Worm (Caenorhabditis elegans) whole organism, late embryonic: Measurements from ENCODE around the gene Y54G9A.5.

Experiments
- ahr-1 ChIP-seq: sonication (generic microtip); optimal IDR thresholded peaks from 2 replicates; lab custom pipeline; 2016; ENCODE audit warnings: missing genetic modification characterization, missing compliant biosample characterization
- ama-1 ChIP-seq: fragments of 150-350 bp; optimal IDR thresholded peaks from 2 replicates; lab custom pipeline; 2014
- ceh-14 ChIP-seq: sonication (generic microtip); optimal IDR thresholded peaks from 2 replicates; lab custom pipeline; 2016; ENCODE audit warnings: missing genotype, missing genetic modification characterization, missing compliant biosample characterization
- ceh-18 ChIP-seq: sonication (generic microtip); optimal IDR thresholded peaks from 2 replicates; lab custom pipeline; 2016; ENCODE audit warnings: missing genetic modification characterization, missing compliant biosample characterization
- ceh-19 ChIP-seq: fragments of 200-800 bp; sonication (Bioruptor generic); optimal IDR thresholded peaks from 2 replicates; lab custom pipeline; 2018; ENCODE audit warnings: mild to moderate bottlenecking, missing genetic modification characterization, missing compliant biosample characterization
- ceh-2 ChIP-seq: sonication (generic microtip); optimal IDR thresholded peaks from 2 replicates; lab custom pipeline; 2016; ENCODE audit warnings: missing genotype, missing genetic modification characterization, missing compliant biosample characterization
- ceh-22 ChIP-seq: sonication (generic microtip); optimal IDR thresholded peaks from 2 replicates; lab custom pipeline; 2017; ENCODE audit warnings: missing biosample characterization, missing genetic modification characterization
- ceh-31 ChIP-seq: sonication (generic microtip); optimal IDR thresholded peaks from 2 replicates; lab custom pipeline; 2016; ENCODE audit warnings: missing genetic modification characterization, missing compliant biosample characterization
- ceh-48 ChIP-seq: sonication (generic microtip); optimal IDR thresholded peaks from 2 replicates; lab custom pipeline; 2016; ENCODE audit warnings: missing genetic modification characterization, inconsistent platforms, missing compliant biosample characterization
- ceh-9 ChIP-seq: sonication (generic microtip); optimal IDR thresholded peaks from 2 replicates; lab custom pipeline; 2016; ENCODE audit warnings: mild to moderate bottlenecking, missing genetic modification characterization, inconsistent platforms, missing compliant biosample characterization
- elt-2 ChIP-seq: sonication (generic microtip); optimal IDR thresholded peaks from 2 replicates; lab custom pipeline; 2016; ENCODE audit warnings: missing genetic modification reagents, missing genetic modification characterization, missing compliant biosample characterization
- elt-4 ChIP-seq: sonication (generic microtip); optimal IDR thresholded peaks from 2 replicates; lab custom pipeline; 2016; ENCODE audit warnings: missing genetic modification characterization, missing compliant biosample characterization
- eyg-1 ChIP-seq: sonication (generic microtip); optimal IDR thresholded peaks from 2 replicates; lab custom pipeline; 2016; ENCODE audit warnings: missing genotype, missing genetic modification characterization, missing compliant biosample characterization
- fax-1 ChIP-seq: sonication (generic microtip); optimal IDR thresholded peaks from 2 replicates; lab custom pipeline; 2016; ENCODE audit warnings: missing genotype, missing genetic modification characterization, missing compliant biosample characterization
- fkh-10 ChIP-seq: fragments of 150-350 bp; optimal IDR thresholded peaks from 2 replicates; lab custom pipeline; 2014; ENCODE audit warnings: missing biosample characterization, missing genetic modification reagents, missing genetic modification characterization
- hlh-13 ChIP-seq: fragments of 200-800 bp; sonication (Bioruptor generic); optimal IDR thresholded peaks from 2 replicates; lab custom pipeline; 2018; ENCODE audit warnings: mild to moderate bottlenecking, missing genetic modification characterization, missing compliant biosample characterization
- hlh-30 ChIP-seq: sonication (generic microtip); optimal IDR thresholded peaks from 2 replicates; lab custom pipeline; 2017; ENCODE audit warnings: antibody characterized with exemption, missing genetic modification characterization, missing compliant biosample characterization; ENCODE audit not compliant: insufficient read depth
- hlh-6 ChIP-seq: sonication (generic microtip); optimal IDR thresholded peaks from 2 replicates; lab custom pipeline; 2016; ENCODE audit warnings: missing genotype, missing genetic modification characterization, missing compliant biosample characterization
- hlh-8 ChIP-seq: sonication (generic microtip); optimal IDR thresholded peaks from 2 replicates; lab custom pipeline; 2016; ENCODE audit warnings: missing genotype, missing genetic modification characterization, missing compliant biosample characterization
- nhr-11 ChIP-seq: fragments of 150-350 bp; optimal IDR thresholded peaks from 2 replicates; lab custom pipeline; 2014; ENCODE audit warnings: missing biosample characterization, missing genetic modification characterization
- nhr-232 ChIP-seq: sonication (generic microtip); optimal IDR thresholded peaks from 2 replicates; lab custom pipeline; 2016; ENCODE audit warnings: missing genetic modification characterization, missing compliant biosample characterization
- odd-2 ChIP-seq: sonication (generic microtip); optimal IDR thresholded peaks from 2 replicates; lab custom pipeline; 2017; ENCODE audit warnings: antibody characterized with exemption, mild to moderate bottlenecking, missing genetic modification characterization, missing compliant biosample characterization
- pat-9 ChIP-seq: fragments of 200-800 bp; sonication (Bioruptor generic); optimal IDR thresholded peaks from 2 replicates; lab custom pipeline; 2018; ENCODE audit warnings: mild to moderate bottlenecking, missing genetic modification characterization, moderate library complexity, missing compliant biosample characterization
- pax-1 ChIP-seq: fragments of 150-350 bp; optimal IDR thresholded peaks from 2 replicates; lab custom pipeline; 2014; ENCODE audit warnings: missing biosample characterization, missing genetic modification characterization
- pha-2 ChIP-seq: sonication (generic microtip); optimal IDR thresholded peaks from 2 replicates; lab custom pipeline; 2017; ENCODE audit warnings: mild to moderate bottlenecking, missing genetic modification characterization, missing compliant biosample characterization
- pha-4 ChIP-seq: fragments of 150-350 bp; optimal IDR thresholded peaks from 2 replicates; lab custom pipeline; 2018; ENCODE audit warnings: missing biosample characterization, missing genetic modification reagents, missing genetic modification characterization
- pqm-1 ChIP-seq: sonication (generic microtip); optimal IDR thresholded peaks from 2 replicates; lab custom pipeline; 2016; ENCODE audit warnings: missing genetic modification characterization, missing compliant biosample characterization
- sox-2 ChIP-seq: fragments of 200-800 bp; sonication (Bioruptor generic); IDR thresholded peaks from 2 replicates; pipeline ENCODE4 v1.3.6; 2022; ENCODE audit warnings: missing genetic modification reagents, missing genetic modification characterization, missing compliant biosample characterization
- syd-9 ChIP-seq: sonication (generic microtip); optimal IDR thresholded peaks from 2 replicates; lab custom pipeline; 2016; ENCODE audit warnings: mild to moderate bottlenecking, missing genetic modification characterization, moderate library complexity, missing compliant biosample characterization
- ttx-3 ChIP-seq: sonication (generic microtip); optimal IDR thresholded peaks from 2 replicates; lab custom pipeline; 2016; ENCODE audit warnings: missing genetic modification reagents, missing genetic modification characterization, missing compliant biosample characterization
- unc-3 ChIP-seq, 2 experiments: fragments of 200-800 bp in 1 of 2; sonication (Bioruptor generic) in 1 of 2; sonication (generic microtip) in 1 of 2; conservative IDR thresholded peaks in 1 of 2; optimal IDR thresholded peaks in 1 of 2; 2 replicates each; pipeline versions ENCODE4 v1.3.6 to Lab custom; 2016 to 2022; ENCODE audit warnings: missing compliant biosample characterization in 2 of 2, missing genetic modification characterization in 2 of 2, missing genetic modification reagents in 1 of 2
- unc-42 ChIP-seq: sonication (generic microtip); optimal IDR thresholded peaks from 2 replicates; lab custom pipeline; 2016; ENCODE audit warnings: missing genotype, missing genetic modification characterization, missing compliant biosample characterization
- unc-55 ChIP-seq: sonication (generic microtip); optimal IDR thresholded peaks from 2 replicates; lab custom pipeline; 2017; ENCODE audit warnings: missing biosample characterization, missing genetic modification reagents, missing genetic modification characterization
- zip-5 ChIP-seq: sonication (generic microtip); optimal IDR thresholded peaks from 2 replicates; lab custom pipeline; 2016; ENCODE audit warnings: missing genetic modification characterization, missing compliant biosample characterization

Y54G9A.5 gene

DNA sequence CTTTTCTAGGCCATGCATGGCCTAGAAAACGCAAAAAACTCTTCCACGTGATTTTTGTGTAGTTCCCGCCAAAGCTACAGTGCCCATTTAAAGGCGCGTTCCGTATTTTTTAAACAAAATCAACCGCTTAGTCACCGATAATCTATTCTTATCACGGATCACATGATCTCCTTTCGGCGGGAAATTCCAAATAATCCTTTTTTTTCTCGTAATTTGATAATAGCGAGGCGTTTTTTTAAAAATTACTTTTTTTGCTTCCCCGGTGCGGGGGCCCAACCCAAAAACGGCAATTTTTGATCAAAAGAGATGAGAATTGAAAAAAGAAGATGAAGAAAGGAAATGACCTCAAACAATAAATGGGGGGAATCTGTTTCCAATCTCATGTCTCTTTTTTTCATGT is 28.2 kb downstream of the Y54G9A.5 start:
- no peak for TF ChIP-seq pat-9
- TF ChIP-seq unc-3 (GFP tag; conservative IDR thresholded peaks at IDR 0.05; lab: Robert Waterston, UW), result no peak
- no peak for TF ChIP-seq unc-3 (tag; optimal IDR thresholded peaks at IDR 0.05; lab: Kevin White, UChicago)
- TF ChIP-seq pha-2 (tag; lab: Kevin White, UChicago), result no peak
- no peak for TF ChIP-seq eyg-1 (tag; lab: Kevin White, UChicago)
- TF ChIP-seq zip-5 (tag; lab: Kevin White, UChicago), result no peak
- TF ChIP-seq hlh-30 (tag; lab: Kevin White, UChicago), result no peak
- no peak for TF ChIP-seq fkh-10
- no peak for TF ChIP-seq ahr-1 (tag; lab: Kevin White, UChicago)

DNA sequence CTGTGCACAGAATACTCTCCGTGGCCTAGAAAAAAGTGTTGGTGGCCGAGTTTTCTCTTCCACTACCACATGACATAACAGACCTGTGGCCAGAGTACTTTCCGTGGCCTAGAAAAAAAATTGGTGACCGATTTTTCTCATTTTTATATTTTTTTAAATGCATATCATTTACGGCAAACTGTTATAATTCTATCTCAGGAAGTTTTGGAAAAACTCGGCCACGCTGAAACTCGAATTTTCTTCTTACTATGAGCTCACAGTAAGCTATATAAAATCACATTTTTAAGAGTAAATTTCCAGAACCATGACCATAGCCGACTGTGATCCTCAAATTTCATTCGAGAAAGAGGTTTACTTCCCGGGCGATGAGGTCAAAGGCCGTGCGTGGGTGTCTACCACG is 29.2 kb downstream of the Y54G9A.5 start, which contains the start of gene arrd-14:
Gene arrd-14, plus strand, starts transcription at position 301 of the 400 bp plus-strand sequence.
- TF ChIP-seq odd-2 (no peak), ceh-19 (no peak), hlh-13 (no peak), hlh-8 (tag; lab: Kevin White, UChicago) (no peak), hlh-6 (tag; lab: Kevin White, UChicago) (no peak), unc-55 (GFP tag; lab: Kevin White, UChicago) (no peak), fax-1 (no peak)

DNA sequence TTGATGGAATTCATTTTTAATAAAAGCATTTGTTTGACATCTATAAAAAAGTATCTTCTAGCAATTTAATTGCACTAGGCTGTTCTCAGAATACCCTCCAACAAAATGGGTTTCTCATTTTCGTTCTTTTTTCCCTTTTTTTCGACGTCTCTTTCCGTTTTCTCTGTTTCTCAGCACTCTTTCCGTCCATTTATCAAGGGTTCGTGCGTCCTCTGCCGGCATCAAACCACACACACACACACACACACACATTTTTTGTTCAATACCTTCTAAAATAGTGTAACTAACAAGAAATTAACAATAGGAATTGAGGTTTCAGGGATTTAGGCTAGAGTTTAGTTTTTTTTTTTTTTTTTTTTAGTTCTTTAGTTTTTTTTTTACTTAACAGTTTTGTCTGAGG is 33.4 kb downstream of the Y54G9A.5 start:
- TF ChIP-seq fax-1 (no peak), sox-2 (no peak), ttx-3 (tag; lab: Kevin White, UChicago) (no peak), ceh-14 (tag; lab: Kevin White, UChicago) (no peak), ama-1 (lab: Kevin White, UChicago) (no peak), nhr-11 (tag; lab: Kevin White, UChicago) (no peak), eyg-1 (tag; lab: Kevin White, UChicago) (no peak), syd-9 (tag; lab: Kevin White, UChicago) (no peak), nhr-232 (tag; lab: Kevin White, UChicago) (no peak), elt-4 (tag; lab: Kevin White, UChicago) (no peak), ceh-18 (tag; lab: Kevin White, UChicago) (no peak)

DNA sequence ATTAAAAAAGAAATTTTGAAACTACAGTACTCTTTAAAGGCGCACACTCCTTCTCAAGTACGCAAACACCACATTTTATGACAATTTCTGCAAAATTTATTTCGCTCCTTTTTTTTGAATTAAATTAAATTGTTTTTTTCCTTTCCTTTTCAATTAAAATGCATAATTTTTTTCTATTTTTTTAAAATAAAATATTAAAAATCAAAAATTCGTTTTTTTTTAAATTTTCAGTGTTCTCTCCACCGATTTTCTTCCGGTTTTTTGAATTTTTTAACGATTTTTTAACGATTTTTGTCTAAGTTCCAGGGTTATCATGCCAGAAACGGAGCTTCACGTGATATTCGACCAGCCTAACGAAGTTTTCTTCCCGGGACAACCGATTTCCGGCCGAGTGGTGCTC is 35.3 kb downstream of the Y54G9A.5 start, which contains the start of gene arrd-13:
Gene arrd-13, plus strand, starts transcription at position 301 of the 400 bp plus-strand sequence.
- TF ChIP-seq pha-4 (no peak), eyg-1 (tag; lab: Kevin White, UChicago) (no peak), elt-2 (tag; lab: Kevin White, UChicago) (no peak), unc-42 (no peak), ceh-9 (tag; lab: Kevin White, UChicago) (no peak), ceh-22 (tag; lab: Kevin White, UChicago) (no peak), pqm-1 (tag; lab: Kevin White, UChicago) (no peak), pha-2 (tag; lab: Kevin White, UChicago) (no peak), ceh-2 (tag; lab: Kevin White, UChicago) (no peak), ceh-48 (no peak), ceh-31 (tag; lab: Kevin White, UChicago) (no peak), pax-1 (tag; lab: Kevin White, UChicago) (no peak), unc-3 (GFP tag; conservative IDR thresholded peaks at IDR 0.05; lab: Robert Waterston, UW) (no peak), unc-3 (tag; optimal IDR thresholded peaks at IDR 0.05; lab: Kevin White, UChicago) (no peak)
- TF ChIP-seq, all 69 proteins: peak for 0

DNA sequence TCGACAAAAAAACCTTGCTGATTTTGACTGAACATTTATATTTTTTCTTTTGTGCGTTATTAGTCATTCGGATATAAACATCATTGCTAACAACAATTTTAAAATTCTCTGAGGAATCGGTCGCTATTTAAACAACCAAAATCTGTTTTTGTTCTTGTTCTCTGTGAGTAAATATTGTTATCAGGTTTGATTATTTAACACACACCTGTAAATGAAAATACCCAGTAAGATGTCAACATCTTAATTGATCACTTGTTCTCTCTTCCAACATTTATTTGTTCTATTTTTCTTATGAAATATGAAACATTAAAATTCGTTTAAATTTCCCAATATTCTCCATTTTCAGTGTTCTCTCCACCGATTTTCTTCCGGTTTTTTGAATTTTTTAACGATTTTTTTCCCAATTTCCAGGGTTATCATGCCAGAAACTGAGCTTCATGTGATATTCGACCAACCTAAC is 40.2 kb downstream of the Y54G9A.5 start, which contains the start of gene arrd-11:
Gene arrd-11, plus strand, starts transcription at position 410 of the 460 bp plus-strand sequence.
- TF ChIP-seq unc-3 (GFP tag; conservative IDR thresholded peaks at IDR 0.05; lab: Robert Waterston, UW) (no peak), unc-3 (tag; optimal IDR thresholded peaks at IDR 0.05; lab: Kevin White, UChicago) (no peak), sox-2 (no peak)
